Fruit fly (Drosophila melanogaster) whole organism, pupa: ENCODE data around the gene Acbp3.
A peak's percentile ranks its signal among the peaks of the same experiment; 100 is the strongest.

Experiments
- CG10348 ChIP-seq: fragments of 200-800 bp; sonication (Bioruptor generic); IDR thresholded peaks from 2 replicates; pipeline ENCODE4 v1.3.6; 2022; ENCODE audit warnings: missing biosample characterization, missing genetic modification characterization
- CG12605 ChIP-seq: fragments of 200-800 bp; sonication (Bioruptor generic); IDR thresholded peaks from 2 replicates; pipeline ENCODE4 v1.3.6; 2022; ENCODE audit warnings: missing biosample characterization, missing genetic modification characterization
- CG13204 ChIP-seq: fragments of 200-800 bp; sonication (Bioruptor generic); optimal IDR thresholded peaks from 2 replicates; lab custom pipeline; 2018; ENCODE audit warnings: missing biosample characterization, mild to moderate bottlenecking, missing genetic modification characterization, moderate library complexity
- CG14655 ChIP-seq: fragments of 200-800 bp; sonication (Bioruptor generic); optimal IDR thresholded peaks from 3 replicates; lab custom pipeline; 2017; ENCODE audit warnings: mild to moderate bottlenecking, missing biosample characterization, missing genetic modification reagents, missing genetic modification characterization
- CG15710 ChIP-seq: fragments of 200-800 bp; sonication (Bioruptor generic); optimal IDR thresholded peaks from 2 replicates; lab custom pipeline; 2018; ENCODE audit warnings: missing biosample characterization, mild to moderate bottlenecking, missing genetic modification characterization, moderate library complexity
- CG17806 ChIP-seq: fragments of 200-800 bp; sonication (Bioruptor generic); optimal IDR thresholded peaks from 2 replicates; lab custom pipeline; 2018; ENCODE audit warnings: missing biosample characterization, mild to moderate bottlenecking, missing genetic modification characterization, moderate library complexity
- CG32121 ChIP-seq: fragments of 200-800 bp; sonication (Bioruptor generic); IDR thresholded peaks from 2 replicates; pipeline ENCODE4 v1.3.6; 2022; ENCODE audit warnings: missing biosample characterization, missing genetic modification characterization
- CG34367 ChIP-seq: fragments of 200-800 bp; sonication (Bioruptor generic); optimal IDR thresholded peaks from 2 replicates; lab custom pipeline; 2018; ENCODE audit warnings: missing biosample characterization, mild to moderate bottlenecking, missing genetic modification characterization
- CG4496 ChIP-seq: fragments of 200-800 bp; sonication (Bioruptor generic); IDR thresholded peaks from 3 replicates; pipeline ENCODE4 v1.3.6; 2022; ENCODE audit warnings: missing biosample characterization, missing genetic modification characterization
- CG8159 ChIP-seq: fragments of 200-800 bp; sonication (Bioruptor generic); optimal IDR thresholded peaks from 3 replicates; lab custom pipeline; 2018; ENCODE audit warnings: missing biosample characterization, mild to moderate bottlenecking, missing genetic modification characterization, moderate library complexity
- CG8301 ChIP-seq: fragments of 200-800 bp; sonication (Bioruptor generic); optimal IDR thresholded peaks from 2 replicates; lab custom pipeline; 2018; ENCODE audit warnings: missing biosample characterization, mild to moderate bottlenecking, missing genetic modification characterization
- CG9948 ChIP-seq: fragments of 200-800 bp; sonication (Bioruptor generic); optimal IDR thresholded peaks from 2 replicates; lab custom pipeline; 2018; ENCODE audit warnings: missing biosample characterization, mild to moderate bottlenecking, missing genetic modification characterization, moderate library complexity
- D1 ChIP-seq: fragments of 200-800 bp; sonication (Bioruptor generic); optimal IDR thresholded peaks from 2 replicates; lab custom pipeline; 2018; ENCODE audit warnings: missing biosample characterization, mild to moderate bottlenecking, missing genetic modification characterization, moderate library complexity
- EcR ChIP-seq: fragments of 200-800 bp; sonication (Bioruptor generic); optimal IDR thresholded peaks from 3 replicates; lab custom pipeline; 2019; ENCODE audit warnings: missing biosample characterization, missing genetic modification characterization, mild to moderate bottlenecking, moderate library complexity, missing genetic modification reagents
- Ets98B ChIP-seq: fragments of 200-800 bp; sonication (Bioruptor generic); IDR thresholded peaks from 2 replicates; pipeline ENCODE4 v1.3.6; 2022; ENCODE audit warnings: missing biosample characterization, missing genetic modification characterization
- Pif1A ChIP-seq: fragments of 200-800 bp; sonication (Bioruptor generic); optimal IDR thresholded peaks from 3 replicates; lab custom pipeline; 2016; ENCODE audit warnings: missing biosample characterization, missing genetic modification characterization
- Pif1B ChIP-seq: fragments of 200-800 bp; sonication (Bioruptor generic); optimal IDR thresholded peaks from 3 replicates; lab custom pipeline; 2016; ENCODE audit warnings: missing biosample characterization, missing genetic modification characterization
- Snoo ChIP-seq: fragments of 200-800 bp; sonication (Bioruptor generic); optimal IDR thresholded peaks from 3 replicates; lab custom pipeline; 2017; ENCODE audit warnings: missing biosample characterization, mild to moderate bottlenecking, missing genetic modification characterization, inconsistent platforms
- fd96Ca ChIP-seq: fragments of 200-800 bp; sonication (Bioruptor generic); IDR thresholded peaks from 3 replicates; pipeline ENCODE4 v1.3.6; 2022; ENCODE audit warnings: missing biosample characterization, missing genetic modification characterization
- gl ChIP-seq: fragments of 200-800 bp; sonication (Bioruptor generic); optimal IDR thresholded peaks from 2 replicates; lab custom pipeline; 2018; ENCODE audit warnings: missing biosample characterization, mild to moderate bottlenecking, missing genetic modification characterization
- rn ChIP-seq: fragments of 200-800 bp; sonication (Bioruptor generic); IDR thresholded peaks from 2 replicates; pipeline ENCODE4 v1.3.6; 2022; ENCODE audit warnings: missing biosample characterization, missing genetic modification characterization

The Acbp3 gene

dm6 chr3L:7133699-7134655 is 3.3 kb downstream of the Acbp3 start, which contains the start of gene melt:
melt (plus strand) TSS chr3L:7134516.
- peak; percentile 73 for TF ChIP-seq CG34367 (tag; lab: Kevin White, UChicago)
- peak; percentile 90 for TF ChIP-seq CG8301 (tag; lab: Kevin White, UChicago)
- TF ChIP-seq CG4496 (GFP tag; lab: Robert Waterston, UW), result peak; percentile 75
- TF ChIP-seq CG9948 (tag; lab: Kevin White, UChicago), result peak; percentile 81
- TF ChIP-seq gl, result no peak
- TF ChIP-seq CG13204 (GFP tag; lab: Kevin White, UChicago), result peak; percentile 38
- peak; percentile 72 for TF ChIP-seq CG17806 (tag; lab: Kevin White, UChicago)
- peak; percentile 75 for TF ChIP-seq fd96Ca
- no peak; the same call in 1 of the 2 replicates for TF ChIP-seq CG12605
- TF ChIP-seq CG8159 (tag; lab: Kevin White, UChicago), result peak; percentile 87
- TF ChIP-seq CG15710 (tag; lab: Kevin White, UChicago), result peak; percentile 81
- TF ChIP-seq Snoo, result peak; percentile 87
- peak; percentile 54 for TF ChIP-seq Ets98B (GFP tag; lab: Robert Waterston, UW)
- peak; percentile 73 for TF ChIP-seq D1 (tag; lab: Kevin White, UChicago)
- TF ChIP-seq CG10348, result peak; percentile 12; the same call in 1 of the 2 replicates
- TF ChIP-seq rn (GFP tag; lab: Robert Waterston, UW), result no peak
- TF ChIP-seq Pif1A (GFP tag; lab: Kevin White, UChicago), result peak; percentile 91
- TF ChIP-seq Pif1B, result peak; percentile 89
- TF ChIP-seq CG14655 (GFP tag; lab: Kevin White, UChicago), result peak; percentile 93
- peak; percentile 69 for TF ChIP-seq CG32121 (GFP tag; lab: Robert Waterston, UW)
- no peak for TF ChIP-seq EcR

dm6 chr3L:7134818-7135217 is 4.1 kb downstream of the Acbp3 start:
- TF ChIP-seq CG10348 (no peak), CG9948 (tag; lab: Kevin White, UChicago) (peak; percentile 10), D1 (tag; lab: Kevin White, UChicago) (no peak), Pif1A (GFP tag; lab: Kevin White, UChicago) (peak; percentile 41), CG13204 (GFP tag; lab: Kevin White, UChicago) (peak; percentile 58), CG32121 (GFP tag; lab: Robert Waterston, UW) (no peak), gl (peak; percentile 85), CG8159 (tag; lab: Kevin White, UChicago) (peak; percentile 42), CG14655 (GFP tag; lab: Kevin White, UChicago) (no peak), Ets98B (GFP tag; lab: Robert Waterston, UW) (peak; percentile 53), fd96Ca (peak; percentile 59; the same call in 1 of the 3 replicates), CG8301 (tag; lab: Kevin White, UChicago) (no peak), rn (GFP tag; lab: Robert Waterston, UW) (no peak), CG4496 (GFP tag; lab: Robert Waterston, UW) (peak; percentile 86), Pif1B (no peak), Snoo (no peak), CG34367 (tag; lab: Kevin White, UChicago) (peak; percentile 58), EcR (no peak), CG17806 (tag; lab: Kevin White, UChicago) (peak; percentile 49), CG15710 (tag; lab: Kevin White, UChicago) (peak; percentile 50), CG12605 (peak; percentile 78)

- TF ChIP-seq CG4496 (GFP tag; lab: Robert Waterston, UW) (peak; percentile 83), CG17806 (tag; lab: Kevin White, UChicago) (no peak), CG10348 (no peak), CG32121 (GFP tag; lab: Robert Waterston, UW) (no peak), Ets98B (GFP tag; lab: Robert Waterston, UW) (no peak), D1 (tag; lab: Kevin White, UChicago) (no peak), CG34367 (tag; lab: Kevin White, UChicago) (no peak), CG12605 (no peak), Snoo (no peak), EcR (no peak), CG13204 (GFP tag; lab: Kevin White, UChicago) (no peak), fd96Ca (0 out of 3 replicates have a peak, but pooled peaks have one; percentile 30)
- TF ChIP-seq, all 21 proteins: peak for 2
Measured at dm6 chr3L:7136663-7137062, 6.0 kb downstream of the Acbp3 start.

dm6 chr3L:7137613-7138189 is 7.0 kb downstream of the Acbp3 start:
- TF ChIP-seq Snoo (no peak), CG14655 (GFP tag; lab: Kevin White, UChicago) (no peak), CG8159 (tag; lab: Kevin White, UChicago) (no peak), Pif1B (no peak), EcR (peak; percentile 39), fd96Ca (peak; percentile 23; the same call in 1 of the 3 replicates), CG9948 (tag; lab: Kevin White, UChicago) (no peak), CG4496 (GFP tag; lab: Robert Waterston, UW) (peak; percentile 9; the same call in 1 of the 3 replicates), CG32121 (GFP tag; lab: Robert Waterston, UW) (no peak), Pif1A (GFP tag; lab: Kevin White, UChicago) (no peak), CG8301 (tag; lab: Kevin White, UChicago) (no peak), CG13204 (GFP tag; lab: Kevin White, UChicago) (peak; percentile 87), CG10348 (no peak), CG12605 (0 out of 2 replicates have a peak, but pooled peaks have one; percentile 29), CG34367 (tag; lab: Kevin White, UChicago) (no peak), CG17806 (tag; lab: Kevin White, UChicago) (no peak), D1 (tag; lab: Kevin White, UChicago) (no peak), CG15710 (tag; lab: Kevin White, UChicago) (no peak)
